Worm (Caenorhabditis elegans): ENCODE measurements around the gene F45E1.5.

The F45E1.5 gene

ce11 chrX:7968537-7968936, 8.0 kb upstream of the F45E1.5 start:
- no peak for TF ChIP-seq nfya-1 (tag; optimal IDR thresholded peaks at IDR 0.05; ENCODE audit: borderline replicate concordance, insufficient read depth)

ce11 chrX:7975741-7976140, 759 bp upstream of the F45E1.5 start:
- TF ChIP-seq ekl-4 (GFP tag; IDR thresholded peaks at IDR 0.05), result no peak
- no peak for TF ChIP-seq F49E8.2 (tag; optimal IDR thresholded peaks at IDR 0.05; ENCODE audit: insufficient read depth)
- TF ChIP-seq rcor-1 (GFP tag; IDR thresholded peaks at IDR 0.05), result no peak
- no peak for TF ChIP-seq pha-4 (tag; optimal IDR thresholded peaks at IDR 0.05)
- no peak for TF ChIP-seq dpl-1 (GFP tag; optimal IDR thresholded peaks at IDR 0.05)
- no peak for TF ChIP-seq T26A5.8 (tag; optimal IDR thresholded peaks at IDR 0.05)
- TF ChIP-seq rpc-1 (optimal IDR thresholded peaks at IDR 0.05), result no peak
- no peak for TF ChIP-seq rpc-1 (tag; optimal IDR thresholded peaks at IDR 0.05)
- TF ChIP-seq lin-35 (GFP tag; optimal IDR thresholded peaks at IDR 0.05), result no peak
- TF ChIP-seq bed-1 (GFP tag; IDR thresholded peaks at IDR 0.05), result no peak
- TF ChIP-seq Y67H2A.10 (GFP tag; conservative IDR thresholded peaks at IDR 0.05), result no peak
- no peak for TF ChIP-seq attf-5 (GFP tag; optimal IDR thresholded peaks at IDR 0.05)
- no peak for TF ChIP-seq F57C9.4 (tag; optimal IDR thresholded peaks at IDR 0.05)
- TF ChIP-seq let-607 (tag; optimal IDR thresholded peaks at IDR 0.05), result no peak
- TF ChIP-seq snpc-3.4 (tag; optimal IDR thresholded peaks at IDR 0.05), result no peak

- TF ChIP-seq F52B5.7 (tag; optimal IDR thresholded peaks at IDR 0.05) (no peak), ztf-22 (GFP tag; optimal IDR thresholded peaks at IDR 0.05) (no peak)
Measured at ce11 chrX:7977452-7977851, 952 bp downstream of the F45E1.5 start.

ce11 chrX:7982047-7982446, 5.5 kb downstream of the F45E1.5 start, which contains the start of gene his-71:
TSS of gene his-71 (minus strand) at chrX:7982070.
- no peak for TF ChIP-seq nhr-179 (tag; optimal IDR thresholded peaks at IDR 0.05)

ce11 chrX:7984742-7985141, 8.2 kb downstream of the F45E1.5 start:
- TF ChIP-seq akir-1 (GFP tag; optimal IDR thresholded peaks at IDR 0.05) (no peak), aptf-3 (GFP tag; IDR thresholded peaks at IDR 0.05) (no peak), F37B4.10 (GFP tag; IDR thresholded peaks at IDR 0.05) (no peak), aptf-2 (GFP tag; conservative IDR thresholded peaks at IDR 0.05) (no peak), madf-10 (tag; optimal IDR thresholded peaks at IDR 0.05) (no peak), hlh-26 (GFP tag; conservative IDR thresholded peaks at IDR 0.05) (no peak), attf-6 (GFP tag; IDR thresholded peaks at IDR 0.05) (no peak), zim-3 (tag; optimal IDR thresholded peaks at IDR 0.05) (no peak), F23B12.7 (tag; optimal IDR thresholded peaks at IDR 0.05; ENCODE audit: insufficient read depth) (no peak), F57A8.1 (GFP tag; optimal IDR thresholded peaks at IDR 0.05) (no peak), ekl-4 (GFP tag; IDR thresholded peaks at IDR 0.05) (no peak)

- TF ChIP-seq hsf-1 (GFP tag; IDR thresholded peaks at IDR 0.05), result 0 out of 2 replicates have a peak, but pooled peaks have one; percentile 19
- TF ChIP-seq ekl-4 (GFP tag; IDR thresholded peaks at IDR 0.05), result no peak
Measured at ce11 chrX:7985495-7986029, 9.1 kb downstream of the F45E1.5 start, which contains the start of gene F45E1.4. TSS of gene F45E1.4 (plus strand) at chrX:7985979.
